Worm (Caenorhabditis elegans): ENCODE data around the gene unc-3.

Gene unc-3

ce11 chrX:14753514-14754076 is 19.7 kb upstream of the unc-3 start, which contains the start of gene sucl-1 (continued):
- peak; percentile 46; the same call in 1 of the 2 replicates for TF ChIP-seq B0336.3 (GFP tag; IDR thresholded peaks at IDR 0.05)
- TF ChIP-seq hmg-1.2 (GFP tag; IDR thresholded peaks at IDR 0.05), result peak; percentile 81
- TF ChIP-seq ets-4 (GFP tag; optimal IDR thresholded peaks at IDR 0.05), result peak; percentile 86
- TF ChIP-seq Y56A3A.18 (GFP tag; IDR thresholded peaks at IDR 0.05), result no peak
- TF ChIP-seq attf-5 (GFP tag; optimal IDR thresholded peaks at IDR 0.05), result peak; percentile 89
- TF ChIP-seq Y95B8A.8 (GFP tag; IDR thresholded peaks at IDR 0.05), result no peak
- peak; percentile 20 for TF ChIP-seq atf-7 (tag; optimal IDR thresholded peaks at IDR 0.05)
- 0 out of 2 replicates have a peak, but pooled peaks have one; percentile 35 for TF ChIP-seq lir-1 (GFP tag; conservative IDR thresholded peaks at IDR 0.05)
- no peak for TF ChIP-seq Y79H2A.3 (GFP tag; conservative IDR thresholded peaks at IDR 0.05)
- no peak for TF ChIP-seq ztf-25 (GFP tag; IDR thresholded peaks at IDR 0.05)
- peak; percentile 97 for TF ChIP-seq zfh-2 (GFP tag; conservative IDR thresholded peaks at IDR 0.05)
- peak; percentile 73 for TF ChIP-seq ztf-26 (tag; optimal IDR thresholded peaks at IDR 0.05)
- TF ChIP-seq D2030.7 (GFP tag; IDR thresholded peaks at IDR 0.05), result no peak
- no peak for TF ChIP-seq Y53F4B.3 (GFP tag; IDR thresholded peaks at IDR 0.05)
- TF ChIP-seq Y53G8AR.9 (GFP tag; conservative IDR thresholded peaks at IDR 0.05), result 0 out of 2 replicates have a peak, but pooled peaks have one; percentile 37

- no peak for TF ChIP-seq repo-1 (tag; optimal IDR thresholded peaks at IDR 0.05)
- TF ChIP-seq unc-62 (GFP tag; optimal IDR thresholded peaks at IDR 0.05), result no peak
- no peak for TF ChIP-seq hlh-12 (tag; optimal IDR thresholded peaks at IDR 0.05)
- TF ChIP-seq lin-26 (GFP tag; IDR thresholded peaks at IDR 0.05), result no peak
- TF ChIP-seq nhr-179 (tag; optimal IDR thresholded peaks at IDR 0.05), result no peak
- TF ChIP-seq bed-1 (GFP tag; IDR thresholded peaks at IDR 0.05), result no peak
- no peak for TF ChIP-seq Y67H2A.10 (GFP tag; conservative IDR thresholded peaks at IDR 0.05)
- TF ChIP-seq snpc-4 (GFP tag; optimal IDR thresholded peaks at IDR 0.05), result no peak
- TF ChIP-seq snpc-4 (tag; optimal IDR thresholded peaks at IDR 0.05), result no peak
- TF ChIP-seq let-607 (tag; optimal IDR thresholded peaks at IDR 0.05), result peak; percentile 7 to 62
- TF ChIP-seq nhr-80 (tag; optimal IDR thresholded peaks at IDR 0.05), result peak; percentile 71
Observed at ce11 chrX:14755847-14756246, 17.5 kb upstream of the unc-3 start.

ce11 chrX:14756606-14757005 is 16.7 kb upstream of the unc-3 start:
- peak; percentile 19 for TF ChIP-seq F52B5.7 (tag; optimal IDR thresholded peaks at IDR 0.05)
- no peak for TF ChIP-seq lsy-27 (tag; optimal IDR thresholded peaks at IDR 0.05; ENCODE audit: borderline replicate concordance, insufficient read depth)
- no peak for TF ChIP-seq aptf-2 (GFP tag; conservative IDR thresholded peaks at IDR 0.05)
- no peak for TF ChIP-seq snpc-4 (GFP tag; optimal IDR thresholded peaks at IDR 0.05)
- peak in 2 of 4 experiments; percentile 8 to 17 for TF ChIP-seq snpc-4 (tag; optimal IDR thresholded peaks at IDR 0.05)
- TF ChIP-seq tbp1 (GFP tag; optimal IDR thresholded peaks at IDR 0.05), result no peak
- no peak for TF ChIP-seq somi-1 (GFP tag; optimal IDR thresholded peaks at IDR 0.05)
- peak; percentile 73 for TF ChIP-seq zfh-2 (GFP tag; conservative IDR thresholded peaks at IDR 0.05)
- 0 out of 2 replicates have a peak, but pooled peaks have one; percentile 8 for TF ChIP-seq mcd-1 (GFP tag; IDR thresholded peaks at IDR 0.05)

ce11 chrX:14757641-14758220 is 15.6 kb upstream of the unc-3 start:
- TF ChIP-seq snpc-1.1 (tag; optimal IDR thresholded peaks at IDR 0.05; ENCODE audit: insufficient read depth), result peak; percentile 1
- no peak for TF ChIP-seq akir-1 (GFP tag; optimal IDR thresholded peaks at IDR 0.05)
- no peak for TF ChIP-seq snpc-4 (GFP tag; optimal IDR thresholded peaks at IDR 0.05)
- TF ChIP-seq snpc-4 (tag; optimal IDR thresholded peaks at IDR 0.05), result peak in 3 of 4 experiments; percentile 36 to 88 (median 86)
- TF ChIP-seq hmg-1.2 (GFP tag; IDR thresholded peaks at IDR 0.05), result peak; percentile 33
